Worm (Caenorhabditis elegans) whole organism, mixed stage, embryonic: ENCODE measurements around the gene pqn-41.

Experiments
- mab-5 ChIP-seq: fragments of 150-350 bp; optimal IDR thresholded peaks from 2 replicates; lab custom pipeline; 2014; ENCODE audit warnings: missing biosample characterization, missing genetic modification characterization
- mls-2 ChIP-seq: sonication (generic microtip); optimal IDR thresholded peaks from 2 replicates; lab custom pipeline; 2016; ENCODE audit warnings: mild to moderate bottlenecking, missing genetic modification characterization, moderate library complexity, missing compliant biosample characterization
- unc-39 ChIP-seq: fragments of 150-350 bp; optimal IDR thresholded peaks from 2 replicates; lab custom pipeline; 2014; ENCODE audit warnings: missing biosample characterization, missing genetic modification characterization
- unc-62 ChIP-seq: fragments of 150-350 bp; optimal IDR thresholded peaks from 2 replicates; lab custom pipeline; 2014; ENCODE audit warnings: missing biosample characterization, missing genetic modification reagents, missing genetic modification characterization
- ztf-11 ChIP-seq: fragments of 150-350 bp; optimal IDR thresholded peaks from 2 replicates; lab custom pipeline; 2014; ENCODE audit warnings: missing biosample characterization, missing genetic modification characterization

DNA sequence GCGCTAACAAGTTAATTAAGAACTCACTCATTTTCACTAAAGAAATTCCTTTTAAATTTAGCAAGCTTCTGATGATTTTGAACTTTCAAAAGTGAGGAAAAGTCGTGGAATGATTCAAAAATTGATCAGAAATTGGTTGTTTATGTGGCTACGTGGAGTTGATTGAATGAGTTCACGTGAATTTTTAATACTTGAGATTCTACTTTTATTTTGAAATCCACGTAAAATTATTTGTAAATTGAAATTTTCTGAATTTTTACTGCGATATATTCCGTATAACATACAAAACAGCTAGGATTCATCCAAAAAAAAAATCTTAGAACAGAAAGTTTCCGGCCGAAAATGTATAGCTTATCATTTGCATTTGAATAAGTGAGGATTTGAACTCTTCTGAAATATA lies 64.0 kb downstream of the pqn-41 start, which contains the start of gene moa-1:
- TF ChIP-seq mab-5 (tag; lab: Kevin White, UChicago) (no peak), unc-62 (no peak), mls-2 (no peak), ztf-11 (no peak), unc-39 (tag; lab: Kevin White, UChicago) (no peak)
